Fruit fly (Drosophila melanogaster): Measurements from ENCODE around the gene cdi.

cdi gene

dm6 chr3R:19088962-19089597, 5.0 kb downstream of the cdi start:
- no peak for TF ChIP-seq CG32121 (GFP tag; IDR thresholded peaks at IDR 0.05)
- TF ChIP-seq CG8159 (tag; optimal IDR thresholded peaks at IDR 0.05): no peak
- TF ChIP-seq CG15710 (tag; optimal IDR thresholded peaks at IDR 0.05): no peak
- TF ChIP-seq Pif1A (GFP tag; optimal IDR thresholded peaks at IDR 0.05): no peak
- no peak for TF ChIP-seq D1 (tag; optimal IDR thresholded peaks at IDR 0.05)
- TF ChIP-seq CG17806 (tag; optimal IDR thresholded peaks at IDR 0.05): no peak
- no peak for TF ChIP-seq gl (tag; optimal IDR thresholded peaks at IDR 0.05)
- TF ChIP-seq CG13204 (GFP tag; optimal IDR thresholded peaks at IDR 0.05): no peak
- no peak for TF ChIP-seq CG9948 (tag; optimal IDR thresholded peaks at IDR 0.05)
- TF ChIP-seq CG8301 (tag; optimal IDR thresholded peaks at IDR 0.05): no peak
- no peak for TF ChIP-seq CG14655 (GFP tag; optimal IDR thresholded peaks at IDR 0.05)
- no peak for TF ChIP-seq Ets98B (GFP tag; IDR thresholded peaks at IDR 0.05)
- TF ChIP-seq CG4496 (GFP tag; IDR thresholded peaks at IDR 0.05): no peak
- TF ChIP-seq EcR (GFP tag; optimal IDR thresholded peaks at IDR 0.05): no peak
- no peak for TF ChIP-seq Pif1B (GFP tag; optimal IDR thresholded peaks at IDR 0.05)
- TF ChIP-seq CG10348 (GFP tag; IDR thresholded peaks at IDR 0.05): no peak
- no peak for TF ChIP-seq CG12605 (GFP tag; IDR thresholded peaks at IDR 0.05)
- no peak for TF ChIP-seq CG34367 (tag; optimal IDR thresholded peaks at IDR 0.05)
- no peak for TF ChIP-seq Snoo (tag; optimal IDR thresholded peaks at IDR 0.05)

DNA sequence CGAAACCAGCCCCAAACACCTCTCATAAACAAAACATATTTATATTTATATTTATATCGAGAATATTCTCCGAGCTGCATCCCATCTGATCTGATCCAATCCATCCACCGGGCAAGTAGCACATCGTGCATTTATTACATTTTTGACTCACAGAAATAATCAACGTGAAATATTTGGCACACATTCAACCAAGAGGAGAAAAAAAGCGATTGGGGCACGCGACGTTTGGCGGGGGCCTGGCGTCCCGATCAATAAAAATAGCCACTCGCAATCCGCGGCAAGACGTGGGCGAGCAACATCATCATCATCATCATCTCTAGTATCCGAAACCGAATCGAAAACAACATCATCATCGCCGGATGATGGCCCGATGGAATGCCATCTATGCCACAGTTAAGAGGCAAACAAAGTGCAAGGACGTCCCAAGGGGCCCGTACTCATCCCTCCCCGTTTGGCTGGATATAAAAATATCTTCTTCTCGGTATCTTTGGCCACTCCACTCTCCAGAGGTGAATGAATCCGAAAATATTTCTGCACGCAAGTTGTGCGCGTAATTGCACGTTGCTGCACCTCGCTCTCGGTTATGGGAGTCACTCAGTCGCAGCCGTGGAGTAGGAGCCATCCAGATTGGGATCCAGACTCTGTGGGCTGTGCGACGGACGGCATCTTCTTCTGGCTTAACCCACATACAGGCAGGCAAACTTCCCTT, 13.3 kb downstream of the cdi start:
- TF ChIP-seq EcR (GFP tag; optimal IDR thresholded peaks at IDR 0.05) (peak; percentile 87), CG8301 (tag; optimal IDR thresholded peaks at IDR 0.05) (no peak)

DNA sequence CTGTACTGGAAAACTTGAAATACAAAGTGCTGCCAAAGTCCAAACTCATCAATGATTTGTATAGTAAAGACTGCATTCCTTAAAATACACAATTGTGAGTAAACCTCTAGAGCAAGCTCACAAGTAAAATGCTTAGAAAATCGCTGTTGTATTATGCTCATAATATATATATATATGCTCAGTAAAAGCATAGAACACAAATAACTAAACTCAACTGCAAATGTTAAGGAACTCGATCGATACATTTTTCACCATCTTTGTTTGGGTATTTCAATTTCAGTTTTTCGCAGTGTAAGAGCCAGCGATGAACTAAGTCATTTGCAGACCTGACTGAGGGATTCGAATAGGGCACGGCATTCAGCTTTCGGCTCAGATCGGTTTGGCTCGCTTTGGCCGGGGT, 14.9 kb downstream of the cdi start:
- peak; percentile 24 for TF ChIP-seq CG8301 (tag; optimal IDR thresholded peaks at IDR 0.05)
- no peak for TF ChIP-seq CG10348 (GFP tag; IDR thresholded peaks at IDR 0.05)
- TF ChIP-seq CG17806 (tag; optimal IDR thresholded peaks at IDR 0.05): peak; percentile 69
- peak; percentile 26 for TF ChIP-seq CG15710 (tag; optimal IDR thresholded peaks at IDR 0.05)
- no peak for TF ChIP-seq EcR (GFP tag; optimal IDR thresholded peaks at IDR 0.05)
- TF ChIP-seq CG14655 (GFP tag; optimal IDR thresholded peaks at IDR 0.05): peak; percentile 59
- peak; percentile 36 for TF ChIP-seq Pif1B (GFP tag; optimal IDR thresholded peaks at IDR 0.05)
- TF ChIP-seq Pif1A (GFP tag; optimal IDR thresholded peaks at IDR 0.05): peak; percentile 36
- no peak for TF ChIP-seq Ets98B (GFP tag; IDR thresholded peaks at IDR 0.05)
- peak; percentile 63 for TF ChIP-seq CG9948 (tag; optimal IDR thresholded peaks at IDR 0.05)
- no peak for TF ChIP-seq D1 (tag; optimal IDR thresholded peaks at IDR 0.05)
- no peak for TF ChIP-seq CG13204 (GFP tag; optimal IDR thresholded peaks at IDR 0.05)
- no peak for TF ChIP-seq fd96Ca (GFP tag; IDR thresholded peaks at IDR 0.05)
- no peak for TF ChIP-seq CG12605 (GFP tag; IDR thresholded peaks at IDR 0.05)
- TF ChIP-seq CG8159 (tag; optimal IDR thresholded peaks at IDR 0.05): peak; percentile 54
- TF ChIP-seq gl (tag; optimal IDR thresholded peaks at IDR 0.05): no peak
- TF ChIP-seq CG4496 (GFP tag; IDR thresholded peaks at IDR 0.05): no peak
- no peak for TF ChIP-seq Snoo (tag; optimal IDR thresholded peaks at IDR 0.05)
- no peak for TF ChIP-seq rn (GFP tag; IDR thresholded peaks at IDR 0.05)
- no peak for TF ChIP-seq CG32121 (GFP tag; IDR thresholded peaks at IDR 0.05)
- peak; percentile 20 for TF ChIP-seq CG34367 (tag; optimal IDR thresholded peaks at IDR 0.05)

dm6 chr3R:19077856-19078255, 16.2 kb downstream of the cdi start:
- TF ChIP-seq Snoo (tag; optimal IDR thresholded peaks at IDR 0.05): no peak
- 0 out of 3 replicates have a peak, but pooled peaks have one; percentile 7 for TF ChIP-seq CG4496 (GFP tag; IDR thresholded peaks at IDR 0.05)
- no peak for TF ChIP-seq CG17806 (tag; optimal IDR thresholded peaks at IDR 0.05)

DNA sequence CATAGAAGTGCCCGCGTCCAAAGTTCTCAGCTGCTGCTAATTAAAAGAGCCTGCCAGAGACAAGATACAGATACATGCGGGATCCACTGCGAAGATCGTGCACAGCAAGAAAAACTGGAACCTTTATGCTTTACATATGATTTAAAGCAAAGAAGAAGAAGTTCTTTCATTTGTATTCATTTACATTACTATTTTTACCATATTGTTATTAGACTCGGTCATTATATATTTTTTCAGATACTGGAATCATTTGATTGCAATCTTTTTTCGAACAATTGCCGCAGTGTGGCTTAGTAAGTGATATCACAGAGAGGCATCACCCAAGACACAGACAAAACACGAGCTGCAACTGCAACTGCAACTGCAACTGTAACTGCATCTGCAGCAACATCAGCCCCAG, 18.9 kb downstream of the cdi start:
- TF ChIP-seq CG8301 (tag; optimal IDR thresholded peaks at IDR 0.05) (peak; percentile 66), gl (tag; optimal IDR thresholded peaks at IDR 0.05) (no peak), CG34367 (tag; optimal IDR thresholded peaks at IDR 0.05) (peak; percentile 7), fd96Ca (GFP tag; IDR thresholded peaks at IDR 0.05) (peak; percentile 55; the same call in 1 of the 3 replicates), Snoo (tag; optimal IDR thresholded peaks at IDR 0.05) (no peak), Ets98B (GFP tag; IDR thresholded peaks at IDR 0.05) (peak; percentile 55), CG14655 (GFP tag; optimal IDR thresholded peaks at IDR 0.05) (peak; percentile 75), Pif1B (GFP tag; optimal IDR thresholded peaks at IDR 0.05) (peak; percentile 39), CG17806 (tag; optimal IDR thresholded peaks at IDR 0.05) (peak; percentile 59), CG10348 (GFP tag; IDR thresholded peaks at IDR 0.05) (no peak), rn (GFP tag; IDR thresholded peaks at IDR 0.05) (no peak), CG15710 (tag; optimal IDR thresholded peaks at IDR 0.05) (peak; percentile 46), CG8159 (tag; optimal IDR thresholded peaks at IDR 0.05) (peak; percentile 32), EcR (GFP tag; optimal IDR thresholded peaks at IDR 0.05) (no peak), CG9948 (tag; optimal IDR thresholded peaks at IDR 0.05) (peak; percentile 49), CG12605 (GFP tag; IDR thresholded peaks at IDR 0.05) (peak; percentile 48; the same call in 1 of the 2 replicates), CG13204 (GFP tag; optimal IDR thresholded peaks at IDR 0.05) (no peak), CG32121 (GFP tag; IDR thresholded peaks at IDR 0.05) (no peak), CG4496 (GFP tag; IDR thresholded peaks at IDR 0.05) (peak; percentile 60; the same call in 2 of the 3 replicates), Pif1A (GFP tag; optimal IDR thresholded peaks at IDR 0.05) (peak; percentile 67), D1 (tag; optimal IDR thresholded peaks at IDR 0.05) (no peak)

- TF ChIP-seq Snoo (tag; optimal IDR thresholded peaks at IDR 0.05): peak; percentile 7
- TF ChIP-seq CG8301 (tag; optimal IDR thresholded peaks at IDR 0.05): peak; percentile 76
- TF ChIP-seq Pif1B (GFP tag; optimal IDR thresholded peaks at IDR 0.05): peak; percentile 71
- peak; percentile 78 for TF ChIP-seq Pif1A (GFP tag; optimal IDR thresholded peaks at IDR 0.05)
- no peak for TF ChIP-seq CG10348 (GFP tag; IDR thresholded peaks at IDR 0.05)
- TF ChIP-seq CG14655 (GFP tag; optimal IDR thresholded peaks at IDR 0.05): peak; percentile 85
- peak; percentile 52 for TF ChIP-seq CG8159 (tag; optimal IDR thresholded peaks at IDR 0.05)
- peak; percentile 88 for TF ChIP-seq fd96Ca (GFP tag; IDR thresholded peaks at IDR 0.05)
- peak; percentile 40 for TF ChIP-seq CG15710 (tag; optimal IDR thresholded peaks at IDR 0.05)
- peak; percentile 91 for TF ChIP-seq CG4496 (GFP tag; IDR thresholded peaks at IDR 0.05)
- TF ChIP-seq CG34367 (tag; optimal IDR thresholded peaks at IDR 0.05): peak; percentile 35
- TF ChIP-seq rn (GFP tag; IDR thresholded peaks at IDR 0.05): peak; percentile 46; the same call in 1 of the 2 replicates
- no peak for TF ChIP-seq EcR (GFP tag; optimal IDR thresholded peaks at IDR 0.05)
- peak; percentile 62 for TF ChIP-seq CG32121 (GFP tag; IDR thresholded peaks at IDR 0.05)
- no peak for TF ChIP-seq CG13204 (GFP tag; optimal IDR thresholded peaks at IDR 0.05)
- no peak for TF ChIP-seq D1 (tag; optimal IDR thresholded peaks at IDR 0.05)
- TF ChIP-seq gl (tag; optimal IDR thresholded peaks at IDR 0.05): peak; percentile 13
- TF ChIP-seq Ets98B (GFP tag; IDR thresholded peaks at IDR 0.05): peak; percentile 79
- TF ChIP-seq CG17806 (tag; optimal IDR thresholded peaks at IDR 0.05): peak; percentile 68
- TF ChIP-seq CG12605 (GFP tag; IDR thresholded peaks at IDR 0.05): peak; percentile 67
- TF ChIP-seq CG9948 (tag; optimal IDR thresholded peaks at IDR 0.05): peak; percentile 58
Observed at dm6 chr3R:19074207-19074606, 19.9 kb downstream of the cdi start.

Data from whole organism, pupa.